Fruit fly (Drosophila melanogaster) Kc167 (cell line): Measurements from ENCODE around the gene Paip2.

Experiments used
- Sin3A ChIP-seq: fragments of >200 bp; optimal IDR thresholded peaks from 2 replicates; lab custom pipeline; 2018; ENCODE audit warnings: missing external identifiers
- h ChIP-seq: fragments of >200 bp; optimal IDR thresholded peaks from 3 replicates; lab custom pipeline; 2018; ENCODE audit warnings: missing external identifiers
- psq ChIP-seq: fragments of >200 bp; optimal IDR thresholded peaks from 2 replicates; lab custom pipeline; 2017; ENCODE audit warnings: missing external identifiers

dm6 chr3R:12974447-12974846 lies 6.1 kb upstream of the Paip2 start:
- TF ChIP-seq psq (lab: Kevin White, UChicago) (no peak), h (lab: Kevin White, UChicago) (no peak), Sin3A (lab: Kevin White, UChicago) (no peak)
